Fruit fly (Drosophila melanogaster) whole organism, embryonic: ENCODE data around the gene CG9986.
A peak's percentile ranks its signal among the peaks of the same experiment; 100 is the strongest.

Experiments used
- CG10147 ChIP-seq: fragments of 200-800 bp; sonication (Bioruptor generic); optimal IDR thresholded peaks from 2 replicates; lab custom pipeline; 2019; ENCODE audit warnings: missing biosample characterization, mild to moderate bottlenecking, missing genetic modification characterization, moderate library complexity
- CG10366 ChIP-seq: fragments of 200-800 bp; sonication (Bioruptor generic); IDR thresholded peaks from 2 replicates; pipeline ENCODE4 v1.3.6; 2022; ENCODE audit warnings: missing biosample characterization, missing genetic modification characterization
- CG1529 ChIP-seq: fragments of 200-800 bp; sonication (Bioruptor generic); optimal IDR thresholded peaks from 3 replicates; lab custom pipeline; 2018; ENCODE audit warnings: missing biosample characterization, missing genetic modification characterization
- CG16813 ChIP-seq: fragments of 200-800 bp; sonication (Bioruptor generic); IDR thresholded peaks from 3 replicates; pipeline ENCODE4 v1.3.6; 2022; ENCODE audit warnings: missing biosample characterization, missing genetic modification characterization; ENCODE audit not compliant: partially characterized antibody
- CG17359 ChIP-seq: fragments of 200-800 bp; sonication (Bioruptor generic); optimal IDR thresholded peaks from 3 replicates; lab custom pipeline; 2018; ENCODE audit warnings: missing biosample characterization, mild to moderate bottlenecking, missing genetic modification characterization, moderate library complexity
- CG18011 ChIP-seq: fragments of 200-800 bp; sonication (Bioruptor generic); optimal IDR thresholded peaks from 2 replicates; lab custom pipeline; 2017; ENCODE audit warnings: missing biosample characterization, missing genetic modification characterization, mild to moderate bottlenecking, moderate library complexity, missing genotype
- CG18599 ChIP-seq: fragments of 200-800 bp; sonication (Bioruptor generic); optimal IDR thresholded peaks from 3 replicates; lab custom pipeline; 2017; ENCODE audit warnings: missing biosample characterization, missing genetic modification characterization, mild to moderate bottlenecking, moderate library complexity, missing genetic modification reagents
- CG18619 ChIP-seq: fragments of 200-800 bp; sonication (Bioruptor generic); optimal IDR thresholded peaks from 3 replicates; lab custom pipeline; 2017; ENCODE audit warnings: missing biosample characterization, mild to moderate bottlenecking, missing genetic modification characterization
- CG34376 ChIP-seq: fragments of 200-800 bp; sonication (Bioruptor generic); optimal IDR thresholded peaks from 2 replicates; lab custom pipeline; 2018; ENCODE audit warnings: missing biosample characterization, mild to moderate bottlenecking, missing genetic modification characterization
- CG3726 ChIP-seq: fragments of 200-800 bp; sonication (Bioruptor generic); IDR thresholded peaks from 3 replicates; pipeline ENCODE4, ENCODE4 v1.3.6; 2022; ENCODE audit warnings: missing biosample characterization, missing genetic modification characterization
- CG5953 ChIP-seq: fragments of 200-800 bp; sonication (Bioruptor generic); IDR thresholded peaks from 2 replicates; pipeline ENCODE4 v1.3.6; 2022; ENCODE audit warnings: missing biosample characterization, missing genetic modification characterization
- CG6689 ChIP-seq: fragments of 200-800 bp; sonication (Bioruptor generic); IDR thresholded peaks from 2 replicates; pipeline ENCODE4 v1.3.6; 2022; ENCODE audit warnings: missing biosample characterization, missing genetic modification characterization
- CG7556 ChIP-seq: fragments of 200-800 bp; sonication (Bioruptor generic); optimal IDR thresholded peaks from 2 replicates; lab custom pipeline; 2017; ENCODE audit warnings: missing biosample characterization, mild to moderate bottlenecking, missing genetic modification characterization
- CG8944 ChIP-seq: fragments of 200-800 bp; sonication (Bioruptor generic); optimal IDR thresholded peaks from 3 replicates; lab custom pipeline; 2016; ENCODE audit warnings: missing biosample characterization, missing genetic modification characterization
- E2f1 ChIP-seq: fragments of 200-800 bp; sonication (Bioruptor generic); IDR thresholded peaks from 2 replicates; pipeline ENCODE4 v1.3.6; 2022; ENCODE audit warnings: missing biosample characterization, missing genetic modification characterization
- Ets65A ChIP-seq: fragments of 200-800 bp; sonication (Bioruptor generic); peaks from one replicate; lab custom pipeline; 2016; ENCODE audit warnings: missing biosample characterization, missing genetic modification characterization
- Hmr ChIP-seq: fragments of 200-800 bp; sonication (Bioruptor generic); optimal IDR thresholded peaks from 3 replicates; lab custom pipeline; 2017; ENCODE audit warnings: mild to moderate bottlenecking, missing biosample characterization, missing genetic modification reagents, missing genetic modification characterization
- Jarid2 ChIP-seq: fragments of 200-800 bp; sonication (Bioruptor generic); optimal IDR thresholded peaks from 3 replicates; lab custom pipeline; 2017; ENCODE audit warnings: mild to moderate bottlenecking, missing biosample characterization, missing genetic modification reagents, missing genetic modification characterization
- Mad ChIP-seq: fragments of 200-800 bp; sonication (Bioruptor generic); optimal IDR thresholded peaks from 2 replicates; lab custom pipeline; 2016; ENCODE audit warnings: missing biosample characterization, missing genetic modification characterization
- Sox102F ChIP-seq: fragments of 200-800 bp; sonication (Bioruptor generic); optimal IDR thresholded peaks from 2 replicates; lab custom pipeline; 2018; ENCODE audit warnings: missing biosample characterization, mild to moderate bottlenecking, missing genetic modification characterization, moderate library complexity
- Sry-β ChIP-seq: fragments of 200-800 bp; sonication (Bioruptor generic); optimal IDR thresholded peaks from 2 replicates; lab custom pipeline; 2018; ENCODE audit warnings: missing biosample characterization, mild to moderate bottlenecking, missing genetic modification characterization, moderate library complexity
- bbx ChIP-seq: fragments of 200-800 bp; sonication (Bioruptor generic); IDR thresholded peaks from 2 replicates; pipeline ENCODE4 v1.3.6; 2022; ENCODE audit warnings: missing biosample characterization, missing genetic modification characterization; ENCODE audit not compliant: partially characterized antibody
- br ChIP-seq: fragments of >200 bp; optimal IDR thresholded peaks from 2 replicates; lab custom pipeline; 2017
- btn ChIP-seq: fragments of 200-800 bp; sonication (Bioruptor generic); optimal IDR thresholded peaks from 2 replicates; lab custom pipeline; 2016; ENCODE audit warnings: missing biosample characterization, missing genetic modification characterization
- da ChIP-seq: fragments of 200-800 bp; sonication (Bioruptor generic); optimal IDR thresholded peaks from 2 replicates; lab custom pipeline; 2016; ENCODE audit warnings: missing biosample characterization, missing genetic modification characterization
- dmrt99B ChIP-seq: fragments of 200-800 bp; sonication (Bioruptor generic); optimal IDR thresholded peaks from 2 replicates; lab custom pipeline; 2018; ENCODE audit warnings: missing biosample characterization, mild to moderate bottlenecking, missing genetic modification characterization, moderate library complexity
- en ChIP-seq: fragments of 200-800 bp; sonication (Bioruptor generic); optimal IDR thresholded peaks from 2 replicates; lab custom pipeline; 2016; ENCODE audit warnings: missing biosample characterization, missing genetic modification characterization
- exex ChIP-seq: fragments of 200-800 bp; sonication (Bioruptor generic); optimal IDR thresholded peaks from 4 replicates; lab custom pipeline; 2018; ENCODE audit warnings: missing biosample characterization, mild to moderate bottlenecking, missing genetic modification characterization, moderate library complexity
- eyg ChIP-seq: fragments of 200-800 bp; sonication (Bioruptor generic); optimal IDR thresholded peaks from 3 replicates; lab custom pipeline; 2016; ENCODE audit warnings: missing biosample characterization, missing genetic modification characterization
- fd96Cb ChIP-seq: fragments of 200-800 bp; sonication (Bioruptor generic); optimal IDR thresholded peaks from 2 replicates; lab custom pipeline; 2018; ENCODE audit warnings: missing biosample characterization, mild to moderate bottlenecking, missing genetic modification characterization, moderate library complexity
- gce ChIP-seq: fragments of 200-800 bp; sonication (Bioruptor generic); IDR thresholded peaks from 3 replicates; pipeline ENCODE4 v1.3.6; 2022; ENCODE audit warnings: missing biosample characterization, missing genetic modification characterization
- gcm ChIP-seq: fragments of 200-800 bp; sonication (Bioruptor generic); optimal IDR thresholded peaks from 2 replicates; lab custom pipeline; 2019; ENCODE audit warnings: missing biosample characterization, mild to moderate bottlenecking, missing genetic modification characterization, moderate library complexity
- gsb ChIP-seq: fragments of 200-800 bp; sonication (Bioruptor generic); IDR thresholded peaks from 2 replicates; pipeline ENCODE4 v1.3.6; 2022; ENCODE audit warnings: missing biosample characterization, missing genetic modification characterization
- kay ChIP-seq: fragments of 200-800 bp; sonication (Bioruptor generic); optimal IDR thresholded peaks from 2 replicates; lab custom pipeline; 2016; ENCODE audit warnings: missing biosample characterization, missing genetic modification characterization
- lab ChIP-seq: fragments of 200-800 bp; sonication (Bioruptor generic); optimal IDR thresholded peaks from 3 replicates; lab custom pipeline; 2017; ENCODE audit warnings: missing biosample characterization, missing genetic modification characterization, mild to moderate bottlenecking, moderate library complexity, missing genetic modification reagents
- mirr ChIP-seq: fragments of 200-800 bp; sonication (Bioruptor generic); optimal IDR thresholded peaks from 3 replicates; lab custom pipeline; 2018; ENCODE audit warnings: missing biosample characterization, mild to moderate bottlenecking, missing genetic modification characterization
- org-1 ChIP-seq: fragments of 200-800 bp; sonication (Bioruptor generic); optimal IDR thresholded peaks from 2 replicates; lab custom pipeline; 2017; ENCODE audit warnings: missing biosample characterization, missing genetic modification characterization
- rib ChIP-seq: fragments of 200-800 bp; sonication (Bioruptor generic); IDR thresholded peaks from 2 replicates; pipeline ENCODE4 v1.3.6; 2022; ENCODE audit warnings: missing biosample characterization, missing genetic modification characterization
- run ChIP-seq: fragments of 200-800 bp; sonication (Bioruptor generic); optimal IDR thresholded peaks from 3 replicates; lab custom pipeline; 2018; ENCODE audit warnings: missing biosample characterization, mild to moderate bottlenecking, missing genetic modification characterization
- sens ChIP-seq: fragments of 200-800 bp; sonication (Bioruptor generic); peaks from one replicate; lab custom pipeline; 2016; ENCODE audit warnings: missing biosample characterization, missing genetic modification characterization
- seq ChIP-seq: fragments of 200-800 bp; sonication (Bioruptor generic); IDR thresholded peaks from 2 replicates; pipeline ENCODE4 v1.3.6; 2022; ENCODE audit warnings: missing biosample characterization, missing genetic modification characterization
- sqz ChIP-seq: fragments of 200-800 bp; sonication (Bioruptor generic); optimal IDR thresholded peaks from 3 replicates; lab custom pipeline; 2018; ENCODE audit warnings: missing biosample characterization, mild to moderate bottlenecking, missing genetic modification characterization
- tgo ChIP-seq: fragments of 200-800 bp; sonication (Bioruptor generic); IDR thresholded peaks from 3 replicates; pipeline ENCODE4 v1.3.6; 2022; ENCODE audit warnings: missing biosample characterization, missing genetic modification characterization
- trh ChIP-seq: fragments of 200-800 bp; sonication (Bioruptor generic); optimal IDR thresholded peaks from 2 replicates; lab custom pipeline; 2016; ENCODE audit warnings: missing biosample characterization, missing genetic modification characterization
- ttk ChIP-seq: fragments of 200-800 bp; sonication (Bioruptor generic); IDR thresholded peaks from 2 replicates; pipeline ENCODE4 v2.1.2; 2022; ENCODE audit warnings: missing biosample characterization, missing genetic modification characterization
- wor ChIP-seq: fragments of 200-800 bp; sonication (Bioruptor generic); IDR thresholded peaks from 2 replicates; pipeline ENCODE4 v1.3.6; 2022; ENCODE audit warnings: missing biosample characterization, missing genetic modification characterization

Gene CG9986

dm6 chr3R:28600144-28600792, 5.6 kb upstream of the CG9986 start (continued):
- TF ChIP-seq rib (GFP tag; lab: Robert Waterston, UW) (no peak), CG18011 (GFP tag; lab: Kevin White, UChicago) (no peak), CG16813 (GFP tag; lab: Robert Waterston, UW) (peak; percentile 46; the same call in 2 of the 3 replicates)

- TF ChIP-seq da (GFP tag; lab: Kevin White, UChicago), result no peak
- TF ChIP-seq run (tag; lab: Kevin White, UChicago), result no peak
- peak; percentile 67 for TF ChIP-seq exex (tag; lab: Kevin White, UChicago)
- TF ChIP-seq sens (GFP tag; lab: Kevin White, UChicago), result peak; percentile 8
- peak; percentile 77 for TF ChIP-seq CG34376 (GFP tag; lab: Kevin White, UChicago)
- TF ChIP-seq mirr (GFP tag; lab: Kevin White, UChicago), result peak; percentile 53
- TF ChIP-seq bbx (GFP tag; lab: Robert Waterston, UW), result no peak
Observed at dm6 chr3R:28603561-28603960, 2.3 kb upstream of the CG9986 start.

dm6 chr3R:28620813-28621212, 14.9 kb downstream of the CG9986 start:
- TF ChIP-seq CG8944 (GFP tag; lab: Kevin White, UChicago) (no peak), fd96Cb (peak; percentile 12), CG7556 (GFP tag; lab: Kevin White, UChicago) (peak; percentile 40), br (lab: Kevin White, UChicago) (no peak), eyg (GFP tag; lab: Kevin White, UChicago) (no peak), E2f1 (no peak), CG18619 (no peak), CG5953 (GFP tag; lab: Robert Waterston, UW) (no peak), en (no peak), sqz (GFP tag; lab: Kevin White, UChicago) (no peak), CG18599 (GFP tag; lab: Kevin White, UChicago) (peak; percentile 38), seq (GFP tag; lab: Robert Waterston, UW) (0 out of 2 replicates have a peak, but pooled peaks have one; percentile 14), Sox102F (GFP tag; lab: Kevin White, UChicago) (peak; percentile 12), Hmr (peak; percentile 38), CG10147 (GFP tag; lab: Kevin White, UChicago) (no peak), org-1 (GFP tag; lab: Kevin White, UChicago) (no peak), btn (GFP tag; lab: Kevin White, UChicago) (no peak), CG3726 (GFP tag; lab: Robert Waterston, UW) (no peak), CG10366 (no peak), Sry-β (GFP tag; lab: Kevin White, UChicago) (no peak), lab (peak; percentile 23), trh (no peak), Ets65A (GFP tag; lab: Kevin White, UChicago) (peak; percentile 77), ttk (no peak), gcm (GFP tag; lab: Kevin White, UChicago) (no peak), kay (GFP tag; lab: Kevin White, UChicago) (no peak), tgo (no peak), dmrt99B (tag; lab: Kevin White, UChicago) (peak; percentile 31), Mad (no peak), CG17359 (tag; lab: Kevin White, UChicago) (peak; percentile 16), sens (GFP tag; lab: Kevin White, UChicago) (peak; percentile 71), CG6689 (GFP tag; lab: Robert Waterston, UW) (no peak), wor (GFP tag; lab: Robert Waterston, UW) (no peak), gce (GFP tag; lab: Robert Waterston, UW) (no peak), gsb (GFP tag; lab: Robert Waterston, UW) (no peak), CG1529 (GFP tag; lab: Kevin White, UChicago) (no peak), Jarid2 (GFP tag; lab: Kevin White, UChicago) (no peak)
